Worm (Caenorhabditis elegans) whole organism, midembryonic: ENCODE data around the gene F49F1.7.

Source experiments
- klf-2 ChIP-seq: fragments of 200-800 bp; sonication (Bioruptor generic); conservative IDR thresholded peaks from 2 replicates; pipeline ENCODE4 v1.3.6; 2022; ENCODE audit warnings: missing genetic modification reagents, missing genetic modification characterization, missing compliant biosample characterization
- med-1 ChIP-seq: sonication (generic microtip); optimal IDR thresholded peaks from 2 replicates; lab custom pipeline; 2017; ENCODE audit warnings: missing genetic modification characterization, mild to moderate bottlenecking, missing compliant biosample characterization, antibody characterized with exemption, missing genetic modification reagents; ENCODE audit not compliant: insufficient read depth
- tab-1 ChIP-seq: fragments of 200-800 bp; sonication (Bioruptor generic); IDR thresholded peaks from 2 replicates; pipeline ENCODE4 v1.3.6; 2022; ENCODE audit warnings: missing genetic modification characterization, missing compliant biosample characterization
- ztf-29 ChIP-seq: fragments of 200-800 bp; sonication (Bioruptor generic); IDR thresholded peaks from 2 replicates; pipeline ENCODE4 v1.3.6; 2022; ENCODE audit warnings: missing genetic modification reagents, missing genetic modification characterization, missing compliant biosample characterization

DNA sequence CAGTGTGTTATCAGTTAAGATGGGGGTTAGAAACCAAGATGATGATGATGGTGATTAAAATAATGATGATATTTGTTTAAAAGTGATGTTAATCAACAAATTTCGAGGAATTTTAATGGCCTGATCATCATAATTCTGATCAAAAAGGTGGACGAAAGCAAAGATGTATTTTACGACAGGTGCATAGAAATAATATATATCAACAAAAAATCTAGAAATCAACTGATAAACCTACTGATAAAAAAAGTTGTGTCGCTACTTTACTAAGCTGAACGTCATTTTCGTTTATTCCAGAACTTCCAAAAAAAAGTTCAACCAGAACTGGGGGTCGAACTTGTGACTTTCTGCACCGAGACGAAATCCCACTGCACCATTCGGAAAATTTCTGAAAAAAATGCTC lies 2.5 kb downstream of the F49F1.7 start, which contains the start of gene mul-1:
- TF ChIP-seq klf-2, result no peak
- TF ChIP-seq ztf-29 (GFP tag; lab: Robert Waterston, UW), result no peak
- TF ChIP-seq med-1 (GFP tag; lab: Kevin White, UChicago), result no peak
- no peak for TF ChIP-seq tab-1 (GFP tag; lab: Robert Waterston, UW)
